Fruit fly (Drosophila melanogaster): ENCODE results near the gene CecC.
A peak's percentile ranks its signal among the peaks of the same experiment; 100 is the strongest.

The CecC gene

dm6 chr3R:30203104-30203986 lies 12.9 kb upstream of the CecC start (continued):
- TF ChIP-seq ttk (GFP tag; IDR thresholded peaks at IDR 0.05) (peak; percentile 95), CG14860 (GFP tag; IDR thresholded peaks at IDR 0.05; ENCODE audit: partially characterized antibody) (no peak), CG18599 (GFP tag; optimal IDR thresholded peaks at IDR 0.05) (peak; percentile 98), CG15479 (GFP tag; optimal IDR thresholded peaks at IDR 0.05) (no peak), gsb-n (tag; optimal IDR thresholded peaks at IDR 0.05) (peak; percentile 76), yki (optimal IDR thresholded peaks at IDR 0.05) (no peak), Six4 (GFP tag; optimal IDR thresholded peaks at IDR 0.05) (peak; percentile 97), odd (GFP tag; optimal IDR thresholded peaks at IDR 0.05) (peak; percentile 90), Ets97D (GFP tag; optimal IDR thresholded peaks at IDR 0.05) (peak; percentile 93), psq (GFP tag; optimal IDR thresholded peaks at IDR 0.05) (peak; percentile 94), kay (GFP tag; optimal IDR thresholded peaks at IDR 0.05) (peak; percentile 90), CG10366 (GFP tag; IDR thresholded peaks at IDR 0.05) (peak; percentile 86), p53 (GFP tag; optimal IDR thresholded peaks at IDR 0.05) (peak; percentile 95), sens (GFP tag) (peak; percentile 100), BtbVII (GFP tag; optimal IDR thresholded peaks at IDR 0.05) (peak; percentile 96), CG11085 (GFP tag; IDR thresholded peaks at IDR 0.05) (peak; percentile 86), D (optimal IDR thresholded peaks at IDR 0.05) (no peak), D (GFP tag; optimal IDR thresholded peaks at IDR 0.05) (peak; percentile 97), CG10959 (GFP tag; IDR thresholded peaks at IDR 0.05) (peak; percentile 88), ash1 (GFP tag; optimal IDR thresholded peaks at IDR 0.05) (peak; percentile 76), ci (GFP tag; IDR thresholded peaks at IDR 0.05) (peak; percentile 80), CG17328 (GFP tag; IDR thresholded peaks at IDR 0.05) (peak; percentile 70; the same call in 1 of the 2 replicates), lbe (GFP tag; optimal IDR thresholded peaks at IDR 0.05) (no peak), CG6654 (GFP tag; optimal IDR thresholded peaks at IDR 0.05) (peak; percentile 91), pzg (GFP tag; optimal IDR thresholded peaks at IDR 0.05) (peak; percentile 24), aop (GFP tag; IDR thresholded peaks at IDR 0.05) (peak; percentile 95), inv (GFP tag; IDR thresholded peaks at IDR 0.05; ENCODE audit: partially characterized antibody) (no peak), CG10209 (GFP tag; optimal IDR thresholded peaks at IDR 0.05) (peak; percentile 94), CG10462 (GFP tag; optimal IDR thresholded peaks at IDR 0.05) (peak; percentile 83), onecut (GFP tag; IDR thresholded peaks at IDR 0.05) (peak; percentile 91), CG31365 (tag; optimal IDR thresholded peaks at IDR 0.05) (peak; percentile 89), bcd (GFP tag; optimal IDR thresholded peaks at IDR 0.05) (peak; percentile 98), tin (GFP tag; optimal IDR thresholded peaks at IDR 0.05) (peak; percentile 97), NC2α (GFP tag; optimal IDR thresholded peaks at IDR 0.05) (peak; percentile 90), CG15073 (GFP tag; optimal IDR thresholded peaks at IDR 0.05) (peak; percentile 44), CG43689 (GFP tag; IDR thresholded peaks at IDR 0.05) (peak; percentile 92), ftz-f1 (GFP tag; optimal IDR thresholded peaks at IDR 0.05) (peak; percentile 92), vnd (GFP tag; IDR thresholded peaks at IDR 0.05; ENCODE audit: partially characterized antibody) (no peak), sim (GFP tag; IDR thresholded peaks at IDR 0.05) (peak; percentile 63; the same call in 1 of the 2 replicates), HLHmδ (GFP tag; optimal IDR thresholded peaks at IDR 0.05) (peak; percentile 90), chif (GFP tag; optimal IDR thresholded peaks at IDR 0.05) (peak; percentile 93 to 98), gfzf (GFP tag; optimal IDR thresholded peaks at IDR 0.05) (peak; percentile 25), Fer2 (tag; optimal IDR thresholded peaks at IDR 0.05) (peak; percentile 82), CG8089 (GFP tag; optimal IDR thresholded peaks at IDR 0.05) (peak; percentile 86), ewg (GFP tag; optimal IDR thresholded peaks at IDR 0.05) (peak; percentile 82), Max (GFP tag; optimal IDR thresholded peaks at IDR 0.05) (peak; percentile 97), ase (GFP tag; IDR thresholded peaks at IDR 0.05) (peak; percentile 92), CG3281 (GFP tag; optimal IDR thresholded peaks at IDR 0.05) (peak; percentile 96), CG11695 (GFP tag; IDR thresholded peaks at IDR 0.05) (peak; percentile 93)

Data from whole organism, embryonic.